Worm (Caenorhabditis elegans) whole organism, L1 larva: ENCODE data around the gene F41G3.6.

Experiments
- aly-2 ChIP-seq: fragments of 150-350 bp; optimal IDR thresholded peaks from 2 replicates; lab custom pipeline; 2014; ENCODE audit warnings: missing biosample characterization, missing genetic modification characterization
- efl-1 ChIP-seq, 4 experiments: fragments of 150-350 bp; optimal IDR thresholded peaks in 3 of 4; peaks in 1 of 4; 1 replicate in 1 of 4; 2 replicates in 3 of 4; lab custom pipeline; 2014; ENCODE audit warnings: missing biosample characterization in 2 of 4, missing genetic modification characterization in 2 of 4, missing genetic modification reagents in 2 of 4
- hlh-17 ChIP-seq: fragments of 200-800 bp; sonication (Bioruptor generic); optimal IDR thresholded peaks from 2 replicates; lab custom pipeline; 2018; ENCODE audit warnings: missing genetic modification characterization, mild to moderate bottlenecking, missing compliant biosample characterization, moderate library complexity, borderline replicate concordance
- mdl-1 ChIP-seq, 2 experiments: fragments of 150-350 bp; optimal IDR thresholded peaks; 2 replicates each; lab custom pipeline; 2014 to 2017; ENCODE audit warnings: missing biosample characterization in 2 of 2, missing genetic modification characterization in 2 of 2, inconsistent platforms in 1 of 2
- nhr-12 ChIP-seq: sonication (generic microtip); optimal IDR thresholded peaks from 2 replicates; lab custom pipeline; 2017; ENCODE audit warnings: missing biosample characterization, missing genetic modification characterization
- nhr-76 ChIP-seq: sonication (generic microtip); optimal IDR thresholded peaks from 2 replicates; lab custom pipeline; 2017; ENCODE audit warnings: missing biosample characterization, missing genetic modification characterization
- nhr-90 ChIP-seq: sonication (generic microtip); optimal IDR thresholded peaks from 2 replicates; lab custom pipeline; 2016; ENCODE audit warnings: mild to moderate bottlenecking, missing genetic modification characterization, missing compliant biosample characterization; ENCODE audit not compliant: poor library complexity
- sox-4 ChIP-seq: sonication (generic microtip); optimal IDR thresholded peaks from 2 replicates; lab custom pipeline; 2016; ENCODE audit warnings: missing genetic modification characterization, missing compliant biosample characterization
- unc-62 ChIP-seq: fragments of 150-350 bp; optimal IDR thresholded peaks from 2 replicates; lab custom pipeline; 2014; ENCODE audit warnings: missing biosample characterization, missing genetic modification reagents, missing genetic modification characterization
- ztf-4 ChIP-seq: fragments of 150-350 bp; optimal IDR thresholded peaks from 2 replicates; lab custom pipeline; 2014; ENCODE audit warnings: missing biosample characterization, missing genetic modification characterization

DNA sequence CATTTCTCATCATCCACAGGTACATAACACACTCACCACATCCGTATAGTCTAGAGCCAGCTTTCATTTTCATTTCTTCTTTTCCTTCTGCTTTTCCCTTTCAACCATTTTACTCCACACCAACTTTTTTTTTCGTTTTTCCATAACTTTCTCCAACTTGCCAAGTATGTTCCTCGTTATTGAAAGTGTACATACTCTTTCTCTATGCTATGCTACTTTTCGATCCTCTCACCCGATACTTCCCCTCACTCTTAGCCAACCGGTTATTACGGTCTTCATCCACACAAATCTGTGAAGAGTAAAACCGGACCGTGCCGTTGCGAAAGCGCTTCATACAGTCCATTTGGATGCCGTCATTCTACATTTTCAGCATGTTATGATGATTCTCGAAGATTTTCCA is 49.2 kb downstream of the F41G3.6 start, which contains the start of gene T13C2.2:
- TF ChIP-seq nhr-90 (tag; lab: Kevin White, UChicago) (no peak), aly-2 (tag; lab: Kevin White, UChicago) (no peak), unc-62 (GFP tag; lab: Kevin White, UChicago) (no peak), nhr-12 (tag; lab: Kevin White, UChicago) (no peak), hlh-17 (GFP tag; lab: Kevin White, UChicago) (no peak), mdl-1 (tag; optimal IDR thresholded peaks at IDR 0.05; lab: Kevin White, UChicago) (no peak), efl-1 (optimal IDR thresholded peaks at IDR 0.05; lab: Kevin White, UChicago) (no peak), efl-1 (GFP tag; optimal IDR thresholded peaks at IDR 0.05 in 1 of 2; lab: Kevin White, UChicago) (no peak), ztf-4 (tag; lab: Kevin White, UChicago) (no peak), nhr-76 (no peak), sox-4 (tag; lab: Kevin White, UChicago) (no peak)
